Fruit fly (Drosophila melanogaster): ENCODE results near the gene CG15046.

- TF ChIP-seq Jra (GFP tag; optimal IDR thresholded peaks at IDR 0.05) (no peak), pan (optimal IDR thresholded peaks at IDR 0.05) (no peak), CG32264 (GFP tag; optimal IDR thresholded peaks at IDR 0.05) (no peak), OdsH (GFP tag; optimal IDR thresholded peaks at IDR 0.05) (no peak), psq (GFP tag; optimal IDR thresholded peaks at IDR 0.05) (no peak), Abd-B (GFP tag; optimal IDR thresholded peaks at IDR 0.05) (no peak), Myc (optimal IDR thresholded peaks at IDR 0.05) (no peak), Hr78 (GFP tag; optimal IDR thresholded peaks at IDR 0.05) (no peak), dmrt93B (GFP tag; optimal IDR thresholded peaks at IDR 0.05) (no peak), foxo (GFP tag; optimal IDR thresholded peaks at IDR 0.05) (no peak), Dfd (GFP tag; optimal IDR thresholded peaks at IDR 0.05) (no peak), brk (GFP tag; optimal IDR thresholded peaks at IDR 0.05) (no peak), lola (GFP tag; optimal IDR thresholded peaks at IDR 0.05) (no peak)
Observed at dm6 chrX:18467881-18468280, 21.5 kb downstream of the CG15046 start.

All from whole organism, wandering third instar larva.